Worm (Caenorhabditis elegans): ENCODE data around the gene Y66D12A.13.

Gene Y66D12A.13

ce11 chrIII:11563417-11563949 lies 15.3 kb downstream of the Y66D12A.13 start, which contains the start of gene Y66D12A.11:
TSS of gene Y66D12A.11 (plus strand) at chrIII:11563467.
- no peak for TF ChIP-seq ref-1 (GFP tag; conservative IDR thresholded peaks at IDR 0.05)
- 0 out of 2 replicates have a peak, but pooled peaks have one; percentile 55 for TF ChIP-seq tab-1 (GFP tag; IDR thresholded peaks at IDR 0.05)

ce11 chrIII:11565602-11566001 lies 17.4 kb downstream of the Y66D12A.13 start, which contains the start of gene Y66D12A.10:
TSS of gene Y66D12A.10 (plus strand) at chrIII:11565874.
- TF ChIP-seq klf-2 (GFP tag; conservative IDR thresholded peaks at IDR 0.05) (no peak), ref-1 (GFP tag; conservative IDR thresholded peaks at IDR 0.05) (no peak), flt-1 (GFP tag; IDR thresholded peaks at IDR 0.05) (no peak), med-1 (GFP tag; optimal IDR thresholded peaks at IDR 0.05; ENCODE audit: insufficient read depth) (no peak), cog-1 (tag; optimal IDR thresholded peaks at IDR 0.05) (no peak), T22C8.4 (GFP tag; IDR thresholded peaks at IDR 0.05) (no peak), tab-1 (GFP tag; IDR thresholded peaks at IDR 0.05) (no peak), ztf-23 (GFP tag; IDR thresholded peaks at IDR 0.05) (no peak), ztf-29 (GFP tag; IDR thresholded peaks at IDR 0.05) (no peak)

- no peak for TF ChIP-seq cog-1 (tag; optimal IDR thresholded peaks at IDR 0.05)
Measured at ce11 chrIII:11567837-11568236, 19.7 kb downstream of the Y66D12A.13 start, which contains the start of gene psme-3. TSS of gene psme-3 (plus strand) at chrIII:11568137.

ce11 chrIII:11573921-11574320 lies 25.8 kb downstream of the Y66D12A.13 start, which contains the start of gene Y66D12A.8:
TSS of gene Y66D12A.8 (plus strand) at chrIII:11574221.
- no peak for TF ChIP-seq tab-1 (GFP tag; IDR thresholded peaks at IDR 0.05)
- TF ChIP-seq flt-1 (GFP tag; IDR thresholded peaks at IDR 0.05), result no peak
- no peak for TF ChIP-seq med-1 (GFP tag; optimal IDR thresholded peaks at IDR 0.05; ENCODE audit: insufficient read depth)

- TF ChIP-seq tab-1 (GFP tag; IDR thresholded peaks at IDR 0.05) (no peak), ztf-29 (GFP tag; IDR thresholded peaks at IDR 0.05) (no peak), flt-1 (GFP tag; IDR thresholded peaks at IDR 0.05) (no peak), cog-1 (tag; optimal IDR thresholded peaks at IDR 0.05) (no peak), med-1 (GFP tag; optimal IDR thresholded peaks at IDR 0.05; ENCODE audit: insufficient read depth) (no peak), ref-1 (GFP tag; conservative IDR thresholded peaks at IDR 0.05) (no peak), ztf-23 (GFP tag; IDR thresholded peaks at IDR 0.05) (no peak), klf-2 (GFP tag; conservative IDR thresholded peaks at IDR 0.05) (no peak), T22C8.4 (GFP tag; IDR thresholded peaks at IDR 0.05) (no peak)
Measured at ce11 chrIII:11579380-11579779, 31.2 kb downstream of the Y66D12A.13 start.

ce11 chrIII:11580428-11580885 lies 32.3 kb downstream of the Y66D12A.13 start, which contains the start of gene Y66D12A.7:
TSS of gene Y66D12A.7 (minus strand) at chrIII:11580478.
- TF ChIP-seq flt-1 (GFP tag; IDR thresholded peaks at IDR 0.05), result no peak
- TF ChIP-seq klf-2 (GFP tag; conservative IDR thresholded peaks at IDR 0.05), result no peak
- TF ChIP-seq med-1 (GFP tag; optimal IDR thresholded peaks at IDR 0.05; ENCODE audit: insufficient read depth), result no peak
- TF ChIP-seq T22C8.4 (GFP tag; IDR thresholded peaks at IDR 0.05), result no peak
- TF ChIP-seq ztf-29 (GFP tag; IDR thresholded peaks at IDR 0.05), result no peak
- TF ChIP-seq tab-1 (GFP tag; IDR thresholded peaks at IDR 0.05), result no peak
- TF ChIP-seq ref-1 (GFP tag; conservative IDR thresholded peaks at IDR 0.05), result no peak
- no peak for TF ChIP-seq ztf-23 (GFP tag; IDR thresholded peaks at IDR 0.05)
- TF ChIP-seq cog-1 (tag; optimal IDR thresholded peaks at IDR 0.05), result no peak

- TF ChIP-seq ztf-23 (GFP tag; IDR thresholded peaks at IDR 0.05) (no peak), med-1 (GFP tag; optimal IDR thresholded peaks at IDR 0.05; ENCODE audit: insufficient read depth) (no peak), T22C8.4 (GFP tag; IDR thresholded peaks at IDR 0.05) (no peak), tab-1 (GFP tag; IDR thresholded peaks at IDR 0.05) (no peak), ref-1 (GFP tag; conservative IDR thresholded peaks at IDR 0.05) (no peak), klf-2 (GFP tag; conservative IDR thresholded peaks at IDR 0.05) (no peak), flt-1 (GFP tag; IDR thresholded peaks at IDR 0.05) (no peak), ztf-29 (GFP tag; IDR thresholded peaks at IDR 0.05) (no peak), cog-1 (tag; optimal IDR thresholded peaks at IDR 0.05) (no peak)
Measured at ce11 chrIII:11581372-11581771, 33.2 kb downstream of the Y66D12A.13 start, which contains the start of the genes Y66D12A.6 and ceh-92. TSS of gene Y66D12A.6 (minus strand) at chrIII:11581402. TSS of gene ceh-92 (plus strand) at chrIII:11581600.

ce11 chrIII:11582569-11582968 lies 34.4 kb downstream of the Y66D12A.13 start:
- TF ChIP-seq flt-1 (GFP tag; IDR thresholded peaks at IDR 0.05), result no peak
- no peak for TF ChIP-seq klf-2 (GFP tag; conservative IDR thresholded peaks at IDR 0.05)
- no peak for TF ChIP-seq tab-1 (GFP tag; IDR thresholded peaks at IDR 0.05)
- TF ChIP-seq T22C8.4 (GFP tag; IDR thresholded peaks at IDR 0.05), result no peak
- TF ChIP-seq cog-1 (tag; optimal IDR thresholded peaks at IDR 0.05), result no peak
- no peak for TF ChIP-seq ztf-23 (GFP tag; IDR thresholded peaks at IDR 0.05)
- no peak for TF ChIP-seq med-1 (GFP tag; optimal IDR thresholded peaks at IDR 0.05; ENCODE audit: insufficient read depth)
- TF ChIP-seq ztf-29 (GFP tag; IDR thresholded peaks at IDR 0.05), result no peak
- no peak for TF ChIP-seq ref-1 (GFP tag; conservative IDR thresholded peaks at IDR 0.05)

ce11 chrIII:11588911-11589310 lies 40.7 kb downstream of the Y66D12A.13 start, which contains the start of gene Y66D12A.3:
TSS of gene Y66D12A.3 (plus strand) at chrIII:11589211.
- TF ChIP-seq med-1 (GFP tag; optimal IDR thresholded peaks at IDR 0.05; ENCODE audit: insufficient read depth), result no peak
- TF ChIP-seq klf-2 (GFP tag; conservative IDR thresholded peaks at IDR 0.05), result no peak
- TF ChIP-seq flt-1 (GFP tag; IDR thresholded peaks at IDR 0.05), result no peak
- TF ChIP-seq tab-1 (GFP tag; IDR thresholded peaks at IDR 0.05), result no peak
- TF ChIP-seq ztf-29 (GFP tag; IDR thresholded peaks at IDR 0.05), result no peak
- TF ChIP-seq ztf-23 (GFP tag; IDR thresholded peaks at IDR 0.05), result no peak
- no peak for TF ChIP-seq T22C8.4 (GFP tag; IDR thresholded peaks at IDR 0.05)
- TF ChIP-seq ref-1 (GFP tag; conservative IDR thresholded peaks at IDR 0.05), result no peak
- TF ChIP-seq cog-1 (tag; optimal IDR thresholded peaks at IDR 0.05), result no peak

ce11 chrIII:11589311-11589710 lies 41.1 kb downstream of the Y66D12A.13 start:
- no peak for TF ChIP-seq cog-1 (tag; optimal IDR thresholded peaks at IDR 0.05)
- TF ChIP-seq ztf-23 (GFP tag; IDR thresholded peaks at IDR 0.05), result no peak
- no peak for TF ChIP-seq ref-1 (GFP tag; conservative IDR thresholded peaks at IDR 0.05)
- TF ChIP-seq klf-2 (GFP tag; conservative IDR thresholded peaks at IDR 0.05), result no peak
- no peak for TF ChIP-seq T22C8.4 (GFP tag; IDR thresholded peaks at IDR 0.05)
- no peak for TF ChIP-seq flt-1 (GFP tag; IDR thresholded peaks at IDR 0.05)
- TF ChIP-seq med-1 (GFP tag; optimal IDR thresholded peaks at IDR 0.05; ENCODE audit: insufficient read depth), result no peak
- no peak for TF ChIP-seq tab-1 (GFP tag; IDR thresholded peaks at IDR 0.05)
- no peak for TF ChIP-seq ztf-29 (GFP tag; IDR thresholded peaks at IDR 0.05)
